Fruit fly (Drosophila melanogaster): ENCODE data around the gene AdamTS-A.

- TF ChIP-seq br (GFP tag; optimal IDR thresholded peaks at IDR 0.05): no peak
- TF ChIP-seq OdsH (GFP tag; optimal IDR thresholded peaks at IDR 0.05): no peak
- no peak for TF ChIP-seq Dfd (GFP tag; optimal IDR thresholded peaks at IDR 0.05)
- no peak for TF ChIP-seq fru (GFP tag; optimal IDR thresholded peaks at IDR 0.05)
- TF ChIP-seq Dif (GFP tag; optimal IDR thresholded peaks at IDR 0.05; ENCODE audit: partially characterized antibody): no peak
- no peak for TF ChIP-seq Mio (GFP tag; optimal IDR thresholded peaks at IDR 0.05)
- TF ChIP-seq usp (GFP tag; optimal IDR thresholded peaks at IDR 0.05): no peak
- no peak for TF ChIP-seq HLH106 (tag; optimal IDR thresholded peaks at IDR 0.05)
Observed at dm6 chr3R:15482858-15483257, 6.9 kb upstream of the AdamTS-A start, which contains the start of gene Rh6.
